Worm (Caenorhabditis elegans) whole organism, L2 larva: ENCODE data around the gene F53E10.1.

Experiments
- F13H6.1 ChIP-seq: sonication (generic microtip); optimal IDR thresholded peaks from 2 replicates; lab custom pipeline; 2016; ENCODE audit warnings: missing genetic modification characterization, missing compliant biosample characterization
- Y55F3AM.14 ChIP-seq: fragments of 200-800 bp; sonication (Bioruptor generic); optimal IDR thresholded peaks from 2 replicates; lab custom pipeline; 2018; ENCODE audit warnings: mild to moderate bottlenecking, missing genetic modification characterization, missing compliant biosample characterization
- ZK546.5 ChIP-seq: sonication (generic microtip); optimal IDR thresholded peaks from 2 replicates; lab custom pipeline; 2017; ENCODE audit warnings: missing biosample characterization, missing genetic modification characterization
- alr-1 ChIP-seq: fragments of 150-350 bp; optimal IDR thresholded peaks from 2 replicates; lab custom pipeline; 2014; ENCODE audit warnings: missing biosample characterization, missing genetic modification characterization
- aly-2 ChIP-seq: fragments of 150-350 bp; optimal IDR thresholded peaks from 2 replicates; lab custom pipeline; 2014; ENCODE audit warnings: missing biosample characterization, missing genetic modification characterization
- ama-1 ChIP-seq: fragments of 150-350 bp; optimal IDR thresholded peaks from 2 replicates; lab custom pipeline; 2018; ENCODE audit warnings: inconsistent platforms
- ceh-82 ChIP-seq: fragments of 150-350 bp; optimal IDR thresholded peaks from 2 replicates; lab custom pipeline; 2014; ENCODE audit warnings: missing biosample characterization, missing genetic modification characterization
- dmd-4 ChIP-seq: sonication (generic microtip); optimal IDR thresholded peaks from 2 replicates; lab custom pipeline; 2017; ENCODE audit warnings: missing biosample characterization, missing genetic modification characterization
- egl-27 ChIP-seq: sonication (generic microtip); optimal IDR thresholded peaks from 3 replicates; lab custom pipeline; 2017; ENCODE audit warnings: missing biosample characterization, missing genetic modification reagents, missing genetic modification characterization
- elt-3 ChIP-seq: sonication (generic microtip); optimal IDR thresholded peaks from 2 replicates; lab custom pipeline; 2017; ENCODE audit warnings: missing biosample characterization, missing genetic modification characterization
- fos-1 ChIP-seq: fragments of 150-350 bp; optimal IDR thresholded peaks from 2 replicates; lab custom pipeline; 2014; ENCODE audit warnings: missing biosample characterization, missing genetic modification characterization
- gmeb-1 ChIP-seq: fragments of 150-350 bp; optimal IDR thresholded peaks from 2 replicates; lab custom pipeline; 2014; ENCODE audit warnings: missing biosample characterization, missing genetic modification characterization
- lin-39 ChIP-seq: fragments of 150-350 bp; optimal IDR thresholded peaks from 2 replicates; lab custom pipeline; 2014; ENCODE audit warnings: missing biosample characterization, missing genetic modification reagents, missing genetic modification characterization
- lsy-2 ChIP-seq, 2 experiments: fragments of 150-350 bp in 1 of 2; sonication (generic microtip) in 1 of 2; optimal IDR thresholded peaks; 2 replicates each; lab custom pipeline; 2014 to 2017; ENCODE audit warnings: missing biosample characterization in 2 of 2, missing genetic modification characterization in 2 of 2
- mab-5 ChIP-seq: fragments of 150-350 bp; optimal IDR thresholded peaks from 2 replicates; lab custom pipeline; 2014; ENCODE audit warnings: missing biosample characterization, missing genetic modification characterization
- mdl-1 ChIP-seq, 2 experiments: fragments of 150-350 bp in 1 of 2; sonication (generic microtip) in 1 of 2; optimal IDR thresholded peaks; 2 replicates each; lab custom pipeline; 2017; ENCODE audit warnings: missing biosample characterization in 2 of 2, missing genetic modification characterization in 2 of 2
- nhr-10 ChIP-seq: sonication (generic microtip); optimal IDR thresholded peaks from 2 replicates; lab custom pipeline; 2017; ENCODE audit warnings: missing biosample characterization, missing genetic modification characterization
- nhr-11 ChIP-seq: fragments of 150-350 bp; optimal IDR thresholded peaks from 2 replicates; lab custom pipeline; 2014; ENCODE audit warnings: missing biosample characterization, missing genetic modification characterization
- nhr-12 ChIP-seq: fragments of 150-350 bp; optimal IDR thresholded peaks from 2 replicates; lab custom pipeline; 2014; ENCODE audit warnings: missing biosample characterization, missing genetic modification characterization
- nhr-129 ChIP-seq: fragments of 150-350 bp; optimal IDR thresholded peaks from 2 replicates; lab custom pipeline; 2014; ENCODE audit warnings: missing biosample characterization, missing genetic modification characterization
- nhr-21 ChIP-seq: fragments of 150-350 bp; optimal IDR thresholded peaks from 2 replicates; lab custom pipeline; 2014; ENCODE audit warnings: missing biosample characterization, missing genetic modification characterization
- nhr-23 ChIP-seq: fragments of 150-350 bp; optimal IDR thresholded peaks from 2 replicates; lab custom pipeline; 2014; ENCODE audit warnings: missing biosample characterization, missing genetic modification reagents, missing genetic modification characterization
- nhr-237 ChIP-seq: fragments of 150-350 bp; optimal IDR thresholded peaks from 2 replicates; lab custom pipeline; 2014; ENCODE audit warnings: missing biosample characterization, missing genetic modification characterization
- nhr-25 ChIP-seq: fragments of 150-350 bp; sonication (generic microtip); optimal IDR thresholded peaks from 3 replicates; lab custom pipeline; 2014; ENCODE audit warnings: missing biosample characterization, missing genetic modification characterization
- nhr-6 ChIP-seq: fragments of 150-350 bp; optimal IDR thresholded peaks from 2 replicates; lab custom pipeline; 2014; ENCODE audit warnings: missing biosample characterization, missing genetic modification characterization
- nhr-77 ChIP-seq: fragments of 150-350 bp; optimal IDR thresholded peaks from 2 replicates; lab custom pipeline; 2014; ENCODE audit warnings: missing biosample characterization, missing genetic modification characterization
- sem-4 ChIP-seq: fragments of 150-350 bp; optimal IDR thresholded peaks from 2 replicates; lab custom pipeline; 2014; ENCODE audit warnings: missing biosample characterization, missing genetic modification reagents, missing genetic modification characterization
- skn-1 ChIP-seq: sonication (generic microtip); optimal IDR thresholded peaks from 2 replicates; lab custom pipeline; 2017; ENCODE audit warnings: missing biosample characterization, missing genetic modification characterization
- sma-9 ChIP-seq, 2 experiments: fragments of 150-350 bp in 1 of 2; sonication (generic microtip) in 1 of 2; optimal IDR thresholded peaks; 2 replicates each; lab custom pipeline; 2014 to 2016; ENCODE audit warnings: missing genetic modification characterization in 2 of 2, mild to moderate bottlenecking in 1 of 2, missing biosample characterization in 1 of 2, missing compliant biosample characterization in 1 of 2, missing genetic modification reagents in 1 of 2, moderate library complexity in 1 of 2
- snpc-4 ChIP-seq: fragments of 150-350 bp; optimal IDR thresholded peaks from 2 replicates; lab custom pipeline; 2014; ENCODE audit warnings: missing biosample characterization, missing genetic modification characterization
- unc-39 ChIP-seq: fragments of 150-350 bp; optimal IDR thresholded peaks from 2 replicates; lab custom pipeline; 2014; ENCODE audit warnings: missing biosample characterization, missing genetic modification characterization
- unc-55 ChIP-seq: fragments of 150-350 bp; sonication (generic microtip); optimal IDR thresholded peaks from 3 replicates; lab custom pipeline; 2014; ENCODE audit warnings: missing biosample characterization, missing genetic modification reagents, missing genetic modification characterization
- unc-62 ChIP-seq: fragments of 150-350 bp; optimal IDR thresholded peaks from 2 replicates; lab custom pipeline; 2014; ENCODE audit warnings: missing biosample characterization, missing genetic modification reagents, missing genetic modification characterization
- zag-1 ChIP-seq: fragments of 150-350 bp; optimal IDR thresholded peaks from 2 replicates; lab custom pipeline; 2014; ENCODE audit warnings: missing biosample characterization, missing genetic modification characterization
- ztf-1 ChIP-seq: fragments of 200-800 bp; sonication (Bioruptor generic); conservative IDR thresholded peaks from 2 replicates; pipeline ENCODE4 v1.3.6; 2022; ENCODE audit warnings: missing genetic modification characterization, missing compliant biosample characterization
- ztf-4 ChIP-seq: fragments of 150-350 bp; optimal IDR thresholded peaks from 2 replicates; lab custom pipeline; 2014; ENCODE audit warnings: missing biosample characterization, missing genetic modification characterization

F53E10.1 gene

DNA sequence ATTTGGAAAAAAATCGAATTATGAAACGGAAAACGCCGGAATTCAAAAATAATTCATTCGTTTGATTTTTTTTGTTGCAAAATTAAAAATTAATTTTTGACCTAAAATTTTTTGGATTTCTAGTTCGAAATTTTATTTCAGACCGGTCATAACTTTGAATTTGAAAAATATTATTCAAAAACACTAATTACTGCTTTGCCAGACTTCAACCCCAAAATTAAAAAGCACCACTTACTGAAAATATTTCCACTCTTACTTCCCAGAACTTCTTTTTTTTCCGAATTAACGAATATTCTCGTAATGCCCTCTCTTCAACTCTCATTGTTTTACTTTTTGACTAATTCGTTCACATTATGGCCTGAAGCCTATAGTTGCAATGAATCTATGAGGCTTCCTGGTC is 37.5 kb upstream of the F53E10.1 start, which contains the start of gene srt-4:
Gene srt-4 (plus strand): TSS at position 301 of the 400 bp plus-strand sequence.
- no peak for TF ChIP-seq unc-39 (tag; lab: Kevin White, UChicago)
- TF ChIP-seq skn-1 (tag; lab: Kevin White, UChicago), result no peak
- no peak for TF ChIP-seq nhr-129 (tag; lab: Kevin White, UChicago)
- TF ChIP-seq nhr-237 (tag; lab: Kevin White, UChicago), result no peak
- TF ChIP-seq aly-2, result no peak
- no peak for TF ChIP-seq nhr-11 (tag; lab: Kevin White, UChicago)
- TF ChIP-seq snpc-4 (tag; lab: Kevin White, UChicago), result no peak
- TF ChIP-seq ZK546.5 (tag; lab: Kevin White, UChicago), result no peak
- no peak for TF ChIP-seq lin-39 (tag; lab: Kevin White, UChicago)
- TF ChIP-seq sma-9 (GFP tag; optimal IDR thresholded peaks at IDR 0.05; lab: Kevin White, UChicago), result no peak
- no peak for TF ChIP-seq sma-9 (tag; optimal IDR thresholded peaks at IDR 0.05; lab: Kevin White, UChicago)
- no peak for TF ChIP-seq ztf-1 (GFP tag; lab: Robert Waterston, UW)
- TF ChIP-seq nhr-6 (tag; lab: Kevin White, UChicago), result no peak
- TF ChIP-seq elt-3 (tag; lab: Kevin White, UChicago), result no peak
- TF ChIP-seq nhr-12 (tag; lab: Kevin White, UChicago), result no peak
- TF ChIP-seq mab-5, result no peak
- no peak for TF ChIP-seq fos-1 (tag; lab: Kevin White, UChicago)
- no peak for TF ChIP-seq zag-1 (tag; lab: Kevin White, UChicago)
- TF ChIP-seq, all 48 proteins: peak for 0

DNA sequence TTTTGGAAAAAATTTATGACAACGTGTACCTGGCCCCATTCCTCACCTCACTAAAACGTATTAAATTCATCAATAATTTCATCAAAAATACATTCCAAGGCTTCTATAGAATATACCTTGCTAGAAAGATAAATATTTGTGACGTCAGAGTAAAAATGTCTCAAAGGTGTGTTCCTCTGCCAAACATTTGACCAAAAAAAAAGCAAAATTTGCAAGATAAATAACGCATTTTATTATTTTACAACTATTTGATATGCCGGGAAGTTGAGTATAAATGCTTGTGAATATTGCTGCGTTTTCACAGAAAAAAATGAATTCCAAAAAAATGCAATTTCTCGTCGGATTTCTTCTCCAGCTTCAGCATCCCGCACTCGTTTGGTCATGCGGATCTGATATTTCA is 34.5 kb upstream of the F53E10.1 start, which contains the start of gene C29G2.3:
Gene C29G2.3 (plus strand): TSS at position 301 of the 400 bp plus-strand sequence.
- TF ChIP-seq elt-3 (tag; lab: Kevin White, UChicago) (no peak), aly-2 (no peak), nhr-10 (tag; lab: Kevin White, UChicago) (no peak), nhr-21 (no peak), ama-1 (lab: Kevin White, UChicago) (no peak), egl-27 (tag; lab: Kevin White, UChicago) (no peak), nhr-237 (tag; lab: Kevin White, UChicago) (no peak), ztf-1 (GFP tag; lab: Robert Waterston, UW) (no peak), ztf-4 (tag; lab: Kevin White, UChicago) (no peak), snpc-4 (tag; lab: Kevin White, UChicago) (no peak), unc-55 (GFP tag; lab: Kevin White, UChicago) (no peak), nhr-23 (no peak)

ce11 chrV:2585727-2586126 is 29.4 kb upstream of the F53E10.1 start, which contains the start of gene C29G2.6:
TSS of gene C29G2.6 (minus strand) at chrV:2585908.
- TF ChIP-seq nhr-6 (tag; lab: Kevin White, UChicago) (no peak), sem-4 (no peak), fos-1 (tag; lab: Kevin White, UChicago) (peak; percentile 42)

DNA sequence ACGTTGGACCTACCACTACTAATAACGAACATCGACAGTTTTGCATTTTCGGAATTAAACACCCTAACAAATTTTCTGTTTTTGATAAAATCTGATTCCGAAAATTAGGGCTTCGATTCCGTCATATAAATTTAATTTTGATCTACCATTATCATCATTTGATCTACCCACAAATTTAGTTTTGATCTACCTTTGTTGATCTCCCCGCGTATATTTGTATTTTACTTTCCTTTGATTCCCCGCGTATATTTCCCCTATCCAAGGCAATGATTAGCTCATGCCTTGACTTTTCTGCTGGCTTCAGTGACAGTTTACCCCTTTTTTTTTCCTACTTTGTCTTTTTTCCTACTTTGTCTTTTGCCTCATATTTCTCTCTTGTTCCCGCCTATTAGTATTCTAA is 25.3 kb upstream of the F53E10.1 start:
- no peak for TF ChIP-seq ama-1 (lab: Kevin White, UChicago)
- no peak for TF ChIP-seq mdl-1 (tag; optimal IDR thresholded peaks at IDR 0.05; lab: Kevin White, UChicago)
- TF ChIP-seq nhr-12 (tag; lab: Kevin White, UChicago), result no peak
- TF ChIP-seq dmd-4 (tag; lab: Kevin White, UChicago), result no peak
- TF ChIP-seq nhr-6 (tag; lab: Kevin White, UChicago), result no peak
- no peak for TF ChIP-seq elt-3 (tag; lab: Kevin White, UChicago)
- no peak for TF ChIP-seq ceh-82 (tag; lab: Kevin White, UChicago)
- TF ChIP-seq nhr-25 (tag; lab: Kevin White, UChicago), result no peak
- no peak for TF ChIP-seq lsy-2 (tag; optimal IDR thresholded peaks at IDR 0.05; lab: Kevin White, UChicago)
- no peak for TF ChIP-seq F13H6.1 (tag; lab: Kevin White, UChicago)
- no peak for TF ChIP-seq alr-1 (tag; lab: Kevin White, UChicago)
- TF ChIP-seq Y55F3AM.14 (GFP tag; lab: Kevin White, UChicago), result no peak
- TF ChIP-seq skn-1 (tag; lab: Kevin White, UChicago), result no peak
- TF ChIP-seq unc-62, result no peak
- TF ChIP-seq zag-1 (tag; lab: Kevin White, UChicago), result no peak
- TF ChIP-seq nhr-77 (tag; lab: Kevin White, UChicago), result no peak
- TF ChIP-seq ztf-1 (GFP tag; lab: Robert Waterston, UW), result no peak
- TF ChIP-seq gmeb-1 (tag; lab: Kevin White, UChicago), result no peak
